Worm (Caenorhabditis elegans) whole organism, early embryonic: ENCODE results near the gene C35C5.10.

Experiments
- B0310.2 ChIP-seq: sonication (generic microtip); optimal IDR thresholded peaks from 2 replicates; lab custom pipeline; 2016; ENCODE audit warnings: mild to moderate bottlenecking, missing genetic modification characterization, missing compliant biosample characterization
- ama-1 ChIP-seq: fragments of 150-350 bp; optimal IDR thresholded peaks from 2 replicates; lab custom pipeline; 2014
- ceh-13 ChIP-seq: fragments of 200-800 bp; sonication (Bioruptor generic); optimal IDR thresholded peaks from 2 replicates; lab custom pipeline; 2018; ENCODE audit warnings: mild to moderate bottlenecking, missing genetic modification characterization, missing compliant biosample characterization
- ceh-36 ChIP-seq: sonication (generic microtip); optimal IDR thresholded peaks from 2 replicates; lab custom pipeline; 2016; ENCODE audit warnings: missing genetic modification characterization, inconsistent platforms, missing compliant biosample characterization
- ets-7 ChIP-seq: sonication (generic microtip); optimal IDR thresholded peaks from 2 replicates; lab custom pipeline; 2016; ENCODE audit warnings: missing genotype, missing genetic modification characterization, missing compliant biosample characterization
- flt-1 ChIP-seq: fragments of 200-800 bp; sonication (Bioruptor generic); IDR thresholded peaks from 2 replicates; pipeline ENCODE4 v1.3.6; 2022; ENCODE audit warnings: missing genetic modification characterization, missing compliant biosample characterization
- hmbx-1 ChIP-seq: sonication (generic microtip); optimal IDR thresholded peaks from 2 replicates; lab custom pipeline; 2016; ENCODE audit warnings: mild to moderate bottlenecking, missing genetic modification characterization, missing compliant biosample characterization
- hmg-4 ChIP-seq: fragments of 200-800 bp; sonication (Bioruptor generic); optimal IDR thresholded peaks from 2 replicates; lab custom pipeline; 2018; ENCODE audit warnings: mild to moderate bottlenecking, missing genetic modification characterization, missing compliant biosample characterization
- sea-1 ChIP-seq: fragments of 200-800 bp; sonication (Bioruptor generic); conservative IDR thresholded peaks from 2 replicates; pipeline ENCODE4 v1.3.6; 2022; ENCODE audit warnings: missing genetic modification characterization, missing compliant biosample characterization
- tbx-11 ChIP-seq: fragments of 200-800 bp; sonication (Bioruptor generic); IDR thresholded peaks from 2 replicates; pipeline ENCODE4 v1.3.6; 2022; ENCODE audit warnings: missing genetic modification characterization, missing compliant biosample characterization
- tbx-37 ChIP-seq: fragments of 200-800 bp; sonication (Bioruptor generic); conservative IDR thresholded peaks from 2 replicates; pipeline ENCODE4 v1.3.6; 2022; ENCODE audit warnings: missing genetic modification reagents, missing genetic modification characterization, missing compliant biosample characterization
- tra-4 ChIP-seq: sonication (generic microtip); optimal IDR thresholded peaks from 2 replicates; lab custom pipeline; 2017; ENCODE audit warnings: missing genetic modification characterization, missing compliant biosample characterization

DNA sequence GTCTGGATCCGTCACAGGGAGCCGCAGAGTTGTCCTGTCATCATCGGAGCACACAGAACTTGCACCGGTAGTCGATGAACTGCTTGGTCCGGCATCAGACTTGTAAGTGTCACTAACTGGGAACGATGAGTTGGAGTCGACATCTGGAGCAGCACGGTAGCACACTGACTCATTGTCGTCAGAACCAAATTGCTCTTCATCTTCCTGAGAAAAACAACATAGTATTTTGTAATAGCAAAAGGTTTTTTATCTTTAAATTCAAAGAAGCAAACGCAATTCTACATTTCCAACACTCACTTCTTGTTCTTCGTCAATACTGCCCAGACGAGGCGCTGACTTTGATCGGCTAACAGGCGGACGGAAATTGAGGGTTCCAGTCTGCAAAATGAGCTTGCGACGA lies 34.5 kb downstream of the C35C5.10 start:
- TF ChIP-seq ets-7 (tag; lab: Kevin White, UChicago) = no peak
- TF ChIP-seq ama-1 (lab: Kevin White, UChicago) = no peak
- no peak for TF ChIP-seq tbx-37 (GFP tag; lab: Robert Waterston, UW)
- no peak for TF ChIP-seq hmg-4 (GFP tag; lab: Kevin White, UChicago)
- no peak for TF ChIP-seq ceh-13 (GFP tag; lab: Kevin White, UChicago)
- TF ChIP-seq tra-4 (tag; lab: Kevin White, UChicago) = no peak
- no peak for TF ChIP-seq tbx-11 (GFP tag; lab: Robert Waterston, UW)
- TF ChIP-seq flt-1 (GFP tag; lab: Robert Waterston, UW) = no peak
- TF ChIP-seq hmbx-1 (tag; lab: Kevin White, UChicago) = no peak
- no peak for TF ChIP-seq B0310.2 (tag; lab: Kevin White, UChicago)
- no peak for TF ChIP-seq ceh-36 (tag; lab: Kevin White, UChicago)
- TF ChIP-seq sea-1 = no peak
